Fruit fly (Drosophila melanogaster) whole organism: Measurements from ENCODE around the gene CG13038.

ENCODE experiments used
- Dll ChIP-seq: fragments of >200 bp; optimal IDR thresholded peaks from 2 replicates; lab custom pipeline; 2017
- pan ChIP-seq: fragments of >200 bp; optimal IDR thresholded peaks from 2 replicates; lab custom pipeline; 2017
- psq ChIP-seq: fragments of >200 bp; optimal IDR thresholded peaks from 2 replicates; lab custom pipeline; 2017

DNA sequence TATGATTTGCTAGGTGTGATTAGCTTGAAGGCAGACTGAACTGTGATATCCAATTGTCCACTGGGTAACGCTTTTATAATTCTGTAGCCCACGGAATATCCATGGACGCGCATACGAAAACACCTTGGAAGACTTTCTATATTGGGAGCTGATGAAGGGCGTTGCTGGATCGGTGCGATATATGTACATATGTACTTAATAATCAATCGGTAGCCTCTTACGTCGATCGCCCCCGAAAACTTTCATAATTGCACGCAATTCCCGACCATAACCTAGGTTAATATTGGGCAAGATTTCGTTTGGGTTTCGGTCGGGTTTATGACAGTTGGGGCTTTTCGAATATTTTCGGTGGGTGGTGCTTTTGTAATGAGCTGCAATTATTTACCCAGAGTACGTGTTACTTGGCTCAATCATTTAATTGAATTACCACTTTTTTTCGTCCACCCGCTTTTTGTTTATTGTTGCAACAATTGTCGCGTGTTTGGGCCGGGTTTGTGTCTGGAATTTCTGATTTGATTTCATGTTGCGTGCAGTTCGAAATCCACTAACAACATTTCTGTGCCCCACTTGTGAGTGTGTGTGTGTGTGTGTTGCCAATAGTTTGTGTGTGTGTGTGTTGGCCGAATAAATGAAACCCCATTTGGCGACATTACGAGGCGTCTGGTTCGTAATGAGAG lies 45.7 kb downstream of the CG13038 start, which contains the start of gene CG13049:
- TF ChIP-seq psq: no peak
- TF ChIP-seq pan: no peak
- no peak for TF ChIP-seq Dll (lab: Kevin White, UChicago)
